Worm (Caenorhabditis elegans): ENCODE results near the gene W03H9.1.
A peak's percentile ranks its signal among the peaks of the same experiment; 100 is the strongest.

Gene W03H9.1

ce11 chrII:14165430-14165929, 15.5 kb upstream of the W03H9.1 start:
- no peak for TF ChIP-seq unc-130 (tag; optimal IDR thresholded peaks at IDR 0.05)
- no peak for TF ChIP-seq dpl-1 (GFP tag; optimal IDR thresholded peaks at IDR 0.05)
- no peak for TF ChIP-seq C16A3.4 (tag; optimal IDR thresholded peaks at IDR 0.05)
- TF ChIP-seq nhr-76 (tag; optimal IDR thresholded peaks at IDR 0.05), result no peak
- no peak for TF ChIP-seq swsn-7 (tag; optimal IDR thresholded peaks at IDR 0.05)
- no peak for TF ChIP-seq ceh-8 (GFP tag; optimal IDR thresholded peaks at IDR 0.05)
- no peak for TF ChIP-seq isw-1 (GFP tag; IDR thresholded peaks at IDR 0.05)
- TF ChIP-seq nhr-90 (tag; optimal IDR thresholded peaks at IDR 0.05; ENCODE audit: poor library complexity), result no peak
- no peak for TF ChIP-seq jun-1 (tag; optimal IDR thresholded peaks at IDR 0.05)

- TF ChIP-seq pax-3 (tag; optimal IDR thresholded peaks at IDR 0.05) (no peak), unc-86 (tag; optimal IDR thresholded peaks at IDR 0.05) (no peak), lin-15B (tag; optimal IDR thresholded peaks at IDR 0.05) (no peak), vab-15 (tag; optimal IDR thresholded peaks at IDR 0.05) (no peak), C34B4.2 (tag; optimal IDR thresholded peaks at IDR 0.05) (no peak), fos-1 (tag; optimal IDR thresholded peaks at IDR 0.05) (no peak), efl-1 (optimal IDR thresholded peaks at IDR 0.05) (peak; percentile 12 to 19), efl-1 (GFP tag; optimal IDR thresholded peaks at IDR 0.05 in 1 of 2) (peak in 1 of 2 experiments; percentile 81), ets-5 (GFP tag; IDR thresholded peaks at IDR 0.05) (no peak), lin-35 (GFP tag; optimal IDR thresholded peaks at IDR 0.05) (no peak), ceh-90 (tag; optimal IDR thresholded peaks at IDR 0.05) (no peak), tlp-1 (tag; optimal IDR thresholded peaks at IDR 0.05) (no peak), grh-1 (GFP tag; IDR thresholded peaks at IDR 0.05) (0 out of 2 replicates have a peak, but pooled peaks have one; percentile 28), zip-4 (GFP tag; optimal IDR thresholded peaks at IDR 0.05) (no peak), mep-1 (tag; optimal IDR thresholded peaks at IDR 0.05) (no peak), aly-2 (tag; optimal IDR thresholded peaks at IDR 0.05) (no peak), snpc-4 (tag; optimal IDR thresholded peaks at IDR 0.05) (no peak), unc-98 (GFP tag; IDR thresholded peaks at IDR 0.05) (no peak), lin-13 (GFP tag; optimal IDR thresholded peaks at IDR 0.05) (no peak), hpl-2 (GFP tag; optimal IDR thresholded peaks at IDR 0.05) (no peak), lsy-2 (tag; optimal IDR thresholded peaks at IDR 0.05) (peak in 1 of 2 experiments; percentile 30), ama-1 (optimal IDR thresholded peaks at IDR 0.05) (no peak), nhr-90 (tag; optimal IDR thresholded peaks at IDR 0.05; ENCODE audit: poor library complexity) (peak; percentile 13), sox-4 (tag; optimal IDR thresholded peaks at IDR 0.05) (no peak), nhr-71 (tag; optimal IDR thresholded peaks at IDR 0.05) (no peak), xbp-1 (tag; optimal IDR thresholded peaks at IDR 0.05) (no peak), nhr-47 (tag; optimal IDR thresholded peaks at IDR 0.05) (peak; percentile 37), nhr-77 (tag; optimal IDR thresholded peaks at IDR 0.05) (peak; percentile 23), nhr-20 (tag; optimal IDR thresholded peaks at IDR 0.05) (no peak), tbx-2 (tag; optimal IDR thresholded peaks at IDR 0.05) (no peak)
These were observed 5.5 kb upstream of the W03H9.1 start, which contains the start of the genes rpl-43 and xrn-2 for ce11 chrII:14155259-14156023. Gene rpl-43 (plus strand): TSS chrII:14155294. Gene xrn-2 (plus strand): TSS chrII:14155768.

ce11 chrII:14154357-14154756, 4.4 kb upstream of the W03H9.1 start, which contains the start of gene Y48B6A.1:
Gene Y48B6A.1 (minus strand): TSS chrII:14154373.
- TF ChIP-seq skn-1 (tag; optimal IDR thresholded peaks at IDR 0.05) (peak; percentile 97), ceh-82 (tag; optimal IDR thresholded peaks at IDR 0.05) (peak; percentile 94 to 99 (median 96)), ces-1 (GFP tag; optimal IDR thresholded peaks at IDR 0.05) (no peak), aly-2 (tag; optimal IDR thresholded peaks at IDR 0.05) (peak; percentile 88), nhr-28 (tag; optimal IDR thresholded peaks at IDR 0.05) (no peak), elt-2 (tag; optimal IDR thresholded peaks at IDR 0.05) (peak; percentile 49), unc-98 (GFP tag; IDR thresholded peaks at IDR 0.05) (peak; percentile 92), unc-130 (tag; optimal IDR thresholded peaks at IDR 0.05) (peak; percentile 99), nhr-20 (tag; optimal IDR thresholded peaks at IDR 0.05) (peak; percentile 90), ama-1 (optimal IDR thresholded peaks at IDR 0.05) (no peak), elt-3 (tag; optimal IDR thresholded peaks at IDR 0.05) (peak in 5 of 6 experiments; percentile 71 to 100 (median 85)), egl-27 (tag; optimal IDR thresholded peaks at IDR 0.05) (peak; percentile 8 to 63), C04F5.9 (tag; optimal IDR thresholded peaks at IDR 0.05) (peak; percentile 80), lin-13 (GFP tag; optimal IDR thresholded peaks at IDR 0.05) (peak; percentile 94), vab-15 (tag; optimal IDR thresholded peaks at IDR 0.05) (peak; percentile 93), jun-1 (tag; optimal IDR thresholded peaks at IDR 0.05) (peak; percentile 89), nhr-77 (tag; optimal IDR thresholded peaks at IDR 0.05) (peak; percentile 99), nhr-84 (tag; optimal IDR thresholded peaks at IDR 0.05) (peak; percentile 23), mdl-1 (tag; optimal IDR thresholded peaks at IDR 0.05) (peak in 1 of 2 experiments; percentile 88), fkh-10 (GFP tag; optimal IDR thresholded peaks at IDR 0.05) (peak; percentile 66)
